Fruit fly (Drosophila melanogaster) whole organism, prepupa: ENCODE measurements around the gene Prosbeta4.
A peak's percentile ranks its signal among the peaks of the same experiment; 100 is the strongest.

ENCODE experiments used
- CG10631 ChIP-seq: fragments of 200-800 bp; sonication (Bioruptor generic); optimal IDR thresholded peaks from 2 replicates; lab custom pipeline; 2016; ENCODE audit warnings: missing biosample characterization, missing genetic modification characterization
- CG10669 ChIP-seq: fragments of 200-800 bp; sonication (Bioruptor generic); optimal IDR thresholded peaks from 3 replicates; lab custom pipeline; 2018; ENCODE audit warnings: missing biosample characterization, mild to moderate bottlenecking, missing genetic modification characterization, moderate library complexity
- CG15336 ChIP-seq: fragments of 200-800 bp; sonication (Bioruptor generic); IDR thresholded peaks from 2 replicates; pipeline ENCODE4 v1.3.6; 2022; ENCODE audit warnings: missing biosample characterization, missing genetic modification characterization
- CG3032 ChIP-seq: fragments of 200-800 bp; optimal IDR thresholded peaks from 2 replicates; lab custom pipeline; 2019; ENCODE audit warnings: missing biosample characterization, mild to moderate bottlenecking, missing genetic modification characterization, moderate library complexity
- CG31627 ChIP-seq: fragments of 200-800 bp; sonication (Bioruptor generic); optimal IDR thresholded peaks from 3 replicates; lab custom pipeline; 2016; ENCODE audit warnings: missing biosample characterization, missing genetic modification characterization
- CG32006 ChIP-seq: fragments of 200-800 bp; sonication (Bioruptor generic); optimal IDR thresholded peaks from 3 replicates; lab custom pipeline; 2017; ENCODE audit warnings: missing biosample characterization, mild to moderate bottlenecking, missing genetic modification characterization
- CG4318 ChIP-seq: fragments of 200-800 bp; sonication (Bioruptor generic); optimal IDR thresholded peaks from 3 replicates; lab custom pipeline; 2017; ENCODE audit warnings: missing biosample characterization, mild to moderate bottlenecking, missing genetic modification characterization
- CG6163 ChIP-seq: fragments of 200-800 bp; sonication (Bioruptor generic); IDR thresholded peaks from 3 replicates; pipeline ENCODE4 v1.3.6; 2022; ENCODE audit warnings: missing biosample characterization, missing genetic modification characterization
- CG6276 ChIP-seq: fragments of 200-800 bp; sonication (Bioruptor generic); optimal IDR thresholded peaks from 2 replicates; lab custom pipeline; 2017; ENCODE audit warnings: missing biosample characterization, mild to moderate bottlenecking, missing genetic modification characterization
- CG6792 ChIP-seq: fragments of 200-800 bp; sonication (Bioruptor generic); optimal IDR thresholded peaks from 3 replicates; lab custom pipeline; 2016; ENCODE audit warnings: missing biosample characterization, missing genetic modification characterization
- CG6854 ChIP-seq: fragments of 200-800 bp; sonication (Bioruptor generic); optimal IDR thresholded peaks from 2 replicates; lab custom pipeline; 2017; ENCODE audit warnings: missing biosample characterization, mild to moderate bottlenecking, missing genetic modification characterization
- CG7368 ChIP-seq: fragments of 200-800 bp; sonication (Bioruptor generic); optimal IDR thresholded peaks from 3 replicates; lab custom pipeline; 2016; ENCODE audit warnings: missing biosample characterization, missing genetic modification characterization
- CG8119 ChIP-seq: fragments of 200-800 bp; sonication (Bioruptor generic); IDR thresholded peaks from 3 replicates; pipeline ENCODE4 v1.3.6; 2022; ENCODE audit warnings: missing biosample characterization, missing genetic modification characterization
- CG8319 ChIP-seq: fragments of 200-800 bp; sonication (Bioruptor generic); optimal IDR thresholded peaks from 3 replicates; lab custom pipeline; 2016; ENCODE audit warnings: missing biosample characterization, missing genetic modification characterization
- CG8632 ChIP-seq: fragments of 200-800 bp; sonication (Bioruptor generic); optimal IDR thresholded peaks from 3 replicates; lab custom pipeline; 2016; ENCODE audit warnings: missing biosample characterization, missing genetic modification characterization
- Eip75B ChIP-seq: fragments of 200-800 bp; sonication (Bioruptor generic); optimal IDR thresholded peaks from 3 replicates; lab custom pipeline; 2016; ENCODE audit warnings: missing biosample characterization, missing genetic modification characterization
- Eip78C ChIP-seq: fragments of 200-800 bp; sonication (Bioruptor generic); peaks from one replicate; lab custom pipeline; 2016; ENCODE audit warnings: missing biosample characterization, missing genetic modification characterization
- Eip93F ChIP-seq: fragments of 200-800 bp; sonication (Bioruptor generic); optimal IDR thresholded peaks from 2 replicates; lab custom pipeline; 2016; ENCODE audit warnings: missing biosample characterization, mild to moderate bottlenecking, missing genetic modification characterization
- Gug ChIP-seq: fragments of 200-800 bp; sonication (Bioruptor generic); IDR thresholded peaks from 2 replicates; pipeline ENCODE4 v1.3.6; 2022; ENCODE audit warnings: missing biosample characterization, missing genetic modification characterization
- Hr38 ChIP-seq: sonication (Bioruptor generic); optimal IDR thresholded peaks from 2 replicates; lab custom pipeline; 2016; ENCODE audit warnings: missing biosample characterization, missing genetic modification characterization
- Hr39 ChIP-seq: fragments of 200-800 bp; sonication (Bioruptor generic); optimal IDR thresholded peaks from 2 replicates; lab custom pipeline; 2016; ENCODE audit warnings: missing biosample characterization, missing genetic modification characterization
- Smox ChIP-seq: fragments of 200-800 bp; sonication (Bioruptor generic); optimal IDR thresholded peaks from 3 replicates; lab custom pipeline; 2016; ENCODE audit warnings: missing biosample characterization, missing genetic modification characterization
- Sox15 ChIP-seq: fragments of 200-800 bp; sonication (Bioruptor generic); optimal IDR thresholded peaks from 3 replicates; lab custom pipeline; 2016; ENCODE audit warnings: missing biosample characterization, missing genetic modification characterization
- cyc ChIP-seq: fragments of 200-800 bp; sonication (Bioruptor generic); optimal IDR thresholded peaks from 3 replicates; lab custom pipeline; 2016; ENCODE audit warnings: missing biosample characterization, missing genetic modification characterization
- eg ChIP-seq: fragments of 200-800 bp; sonication (Bioruptor generic); IDR thresholded peaks from 3 replicates; pipeline ENCODE4 v1.3.6; 2022; ENCODE audit warnings: missing biosample characterization, missing genetic modification characterization
- esn ChIP-seq: fragments of 200-800 bp; sonication (Bioruptor generic); optimal IDR thresholded peaks from 2 replicates; lab custom pipeline; 2016; ENCODE audit warnings: missing biosample characterization, mild to moderate bottlenecking, missing genetic modification characterization, moderate library complexity
- fd59A ChIP-seq: fragments of 200-800 bp; sonication (Bioruptor generic); optimal IDR thresholded peaks from 2 replicates; lab custom pipeline; 2017; ENCODE audit warnings: missing biosample characterization, mild to moderate bottlenecking, missing genetic modification characterization, missing genetic modification reagents
- fd85E ChIP-seq: fragments of 200-800 bp; sonication (Bioruptor generic); optimal IDR thresholded peaks from 3 replicates; lab custom pipeline; 2016; ENCODE audit warnings: missing biosample characterization, missing genetic modification characterization
- pdm3 ChIP-seq: fragments of 200-800 bp; sonication (Bioruptor generic); optimal IDR thresholded peaks from 3 replicates; lab custom pipeline; 2016; ENCODE audit warnings: missing biosample characterization, missing genetic modification characterization
- salr ChIP-seq, 2 experiments: fragments of 200-800 bp; sonication (Bioruptor generic); optimal IDR thresholded peaks; 3 replicates each; lab custom pipeline; 2016 to 2018; ENCODE audit warnings: missing biosample characterization in 2 of 2, missing genetic modification characterization in 2 of 2, mild to moderate bottlenecking in 1 of 2
- spab ChIP-seq: fragments of 200-800 bp; sonication (Bioruptor generic); optimal IDR thresholded peaks from 2 replicates; lab custom pipeline; 2017; ENCODE audit warnings: missing biosample characterization, mild to moderate bottlenecking, missing genetic modification characterization, missing genetic modification reagents
- svp ChIP-seq: fragments of 200-800 bp; sonication (Bioruptor generic); peaks from one replicate; lab custom pipeline; 2016; ENCODE audit warnings: missing biosample characterization, missing genetic modification characterization
- topi ChIP-seq: fragments of 200-800 bp; sonication (Bioruptor generic); optimal IDR thresholded peaks from 3 replicates; lab custom pipeline; 2016; ENCODE audit warnings: missing biosample characterization, missing genetic modification characterization

The Prosbeta4 gene

DNA sequence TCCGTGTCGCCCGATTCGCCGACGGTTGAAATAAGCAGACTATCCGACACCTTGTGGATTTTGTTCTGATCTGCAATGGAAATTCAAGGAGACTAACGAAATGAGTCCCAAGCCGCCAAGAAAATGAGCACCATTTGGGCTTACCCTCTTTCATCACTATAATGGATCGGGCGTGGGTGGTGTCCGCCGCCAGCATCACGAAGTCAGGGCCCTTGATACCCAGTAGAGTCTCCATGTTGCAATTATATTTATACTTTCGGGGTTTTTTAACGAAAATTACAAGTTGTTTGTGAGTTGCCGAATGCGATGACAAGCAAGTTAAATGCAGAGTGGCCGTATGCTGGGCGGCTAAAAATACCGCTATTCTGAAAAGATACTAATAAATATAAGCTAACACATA is at the start of gene Prosbeta4:
Gene Prosbeta4, minus strand, starts transcription at position 335 of the 400 bp plus-strand sequence.
- TF ChIP-seq fd59A (GFP tag; lab: Kevin White, UChicago), result no peak
- no peak for TF ChIP-seq Hr38 (GFP tag; lab: Kevin White, UChicago)
- no peak for TF ChIP-seq cyc (GFP tag; lab: Kevin White, UChicago)
- TF ChIP-seq salr (GFP tag; optimal IDR thresholded peaks at IDR 0.05; lab: Kevin White, UChicago), result no peak
- TF ChIP-seq Sox15 (GFP tag; lab: Kevin White, UChicago), result no peak
- no peak for TF ChIP-seq Hr39 (GFP tag; lab: Kevin White, UChicago)
- no peak for TF ChIP-seq CG4318 (GFP tag; lab: Kevin White, UChicago)
- TF ChIP-seq CG31627 (GFP tag; lab: Kevin White, UChicago), result no peak
- no peak for TF ChIP-seq CG8119
- TF ChIP-seq CG8632 (GFP tag; lab: Kevin White, UChicago), result no peak

dm6 chr2L:16766070-16766752 is 34.3 kb upstream of the Prosbeta4 start, which contains the start of gene Mhc:
TSS of gene Mhc (plus strand) at chr2L:16766566.
- TF ChIP-seq Gug (GFP tag; lab: Robert Waterston, UW), result no peak
- TF ChIP-seq Smox (GFP tag; lab: Kevin White, UChicago), result no peak
- no peak for TF ChIP-seq CG15336
- TF ChIP-seq fd59A (GFP tag; lab: Kevin White, UChicago), result no peak

DNA sequence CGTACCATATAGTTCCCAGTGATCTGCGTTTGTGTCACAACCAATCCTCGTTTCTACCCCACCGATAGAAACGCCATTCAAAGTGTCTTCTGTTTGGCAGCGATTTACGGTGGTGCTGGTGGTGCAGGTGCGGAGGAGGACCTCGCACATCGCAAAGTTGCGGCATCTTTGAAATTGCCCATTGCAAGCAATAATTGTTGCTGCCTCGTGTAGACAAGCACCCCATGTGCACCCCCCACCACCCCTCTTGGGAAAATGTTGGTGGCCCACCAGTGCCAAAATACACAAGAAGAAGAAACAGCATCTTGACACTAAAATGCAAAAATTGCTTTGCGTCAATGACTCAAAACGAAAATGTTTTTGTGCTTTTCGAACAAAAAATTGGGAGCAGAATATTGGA is 32.5 kb upstream of the Prosbeta4 start:
- TF ChIP-seq fd85E (no peak), Smox (GFP tag; lab: Kevin White, UChicago) (no peak), CG8119 (no peak), CG8319 (GFP tag; lab: Kevin White, UChicago) (no peak), CG4318 (GFP tag; lab: Kevin White, UChicago) (no peak), CG6854 (GFP tag; lab: Kevin White, UChicago) (no peak), CG7368 (GFP tag; lab: Kevin White, UChicago) (no peak), svp (GFP tag; lab: Kevin White, UChicago) (no peak), spab (GFP tag; lab: Kevin White, UChicago) (no peak), CG10631 (GFP tag; lab: Kevin White, UChicago) (no peak), CG3032 (no peak), Gug (GFP tag; lab: Robert Waterston, UW) (no peak), CG10669 (GFP tag; lab: Kevin White, UChicago) (no peak), pdm3 (GFP tag; lab: Kevin White, UChicago) (no peak), Eip78C (GFP tag; lab: Kevin White, UChicago) (no peak), CG6792 (GFP tag; lab: Kevin White, UChicago) (no peak), CG32006 (GFP tag; lab: Kevin White, UChicago) (no peak), esn (GFP tag; lab: Kevin White, UChicago) (no peak), CG8632 (GFP tag; lab: Kevin White, UChicago) (no peak), topi (GFP tag; lab: Kevin White, UChicago) (no peak)

DNA sequence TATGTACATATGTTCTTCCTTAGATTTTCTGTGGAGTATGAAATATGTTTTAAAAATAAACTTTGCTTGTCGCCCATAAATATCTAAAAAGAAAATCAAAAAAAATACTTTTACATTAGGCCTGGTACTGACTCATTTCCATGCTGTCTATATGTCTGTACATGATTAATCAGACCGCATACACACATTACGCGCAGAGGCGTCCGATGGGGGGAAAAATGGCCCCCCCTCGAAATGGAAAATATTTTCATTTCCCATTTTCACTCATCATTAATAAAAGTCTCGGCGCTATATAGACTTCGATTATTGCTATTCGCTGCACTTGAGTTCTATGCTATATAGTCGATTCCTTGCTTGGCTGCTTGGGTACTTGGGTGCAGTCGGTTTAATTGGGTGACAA is 30.0 kb upstream of the Prosbeta4 start:
- TF ChIP-seq fd85E (no peak), eg (GFP tag; lab: Robert Waterston, UW) (0 out of 3 replicates have a peak, but pooled peaks have one; percentile 12), svp (GFP tag; lab: Kevin White, UChicago) (peak; percentile 49)
- TF ChIP-seq, all 60 proteins: peak for 2

DNA sequence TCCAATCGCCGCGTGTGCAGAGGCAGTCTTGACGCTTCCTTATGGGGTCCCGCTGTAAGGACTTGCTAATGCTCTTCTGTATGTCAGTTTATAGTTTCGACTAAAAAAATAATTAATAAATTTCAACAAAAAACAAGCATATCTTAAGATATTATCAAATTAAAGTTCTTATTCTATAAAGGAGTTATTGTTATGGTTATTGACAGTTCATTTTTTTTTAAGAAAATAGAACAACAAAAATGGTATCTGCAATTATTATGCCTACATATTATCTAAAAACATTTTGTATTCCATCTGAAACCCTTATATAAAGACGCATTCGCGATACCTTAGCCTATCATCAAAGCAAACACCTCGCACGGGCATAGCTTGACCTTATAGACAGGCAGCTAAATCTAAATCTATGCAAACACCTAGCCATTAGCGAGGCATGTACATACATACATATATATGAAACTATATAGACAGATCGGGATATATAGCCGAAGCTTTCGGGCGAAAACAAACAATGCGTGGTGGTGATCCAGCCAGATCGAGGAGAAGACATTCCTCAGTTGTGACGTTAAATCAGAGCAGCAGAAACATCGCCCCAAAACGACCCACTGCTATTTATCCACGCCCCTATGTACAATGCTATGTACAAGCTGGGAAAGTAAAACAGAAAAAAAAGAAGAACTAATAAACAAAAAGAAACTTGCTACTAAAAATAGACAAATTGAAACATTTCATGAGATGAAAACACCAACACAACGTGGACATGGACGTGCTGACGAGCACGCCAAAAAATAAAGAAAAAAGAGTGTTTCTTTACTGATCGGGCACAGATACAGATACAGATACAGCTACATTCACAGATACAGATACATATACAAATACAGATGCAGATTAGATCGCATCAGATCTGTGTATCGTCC is 28.8 kb upstream of the Prosbeta4 start, which contains the start of gene ppk17:
Gene ppk17, minus strand, starts transcription at position 51 of the 914 bp plus-strand sequence.
- peak; percentile 75; the same call in 2 of the 3 replicates for TF ChIP-seq eg (GFP tag; lab: Robert Waterston, UW)
- peak; percentile 58 for TF ChIP-seq CG15336
- peak; percentile 55 for TF ChIP-seq CG8119
- TF ChIP-seq CG6276, result peak; percentile 56
- TF ChIP-seq Eip93F (GFP tag; lab: Kevin White, UChicago), result no peak
- TF ChIP-seq CG6163 (GFP tag; lab: Robert Waterston, UW), result peak; percentile 48; the same call in 1 of the 3 replicates
- TF ChIP-seq Eip75B (GFP tag; lab: Kevin White, UChicago), result no peak
- TF ChIP-seq Gug (GFP tag; lab: Robert Waterston, UW), result 0 out of 2 replicates have a peak, but pooled peaks have one; percentile 19
